Fruit fly (Drosophila melanogaster): ENCODE results near the gene stc.

DNA sequence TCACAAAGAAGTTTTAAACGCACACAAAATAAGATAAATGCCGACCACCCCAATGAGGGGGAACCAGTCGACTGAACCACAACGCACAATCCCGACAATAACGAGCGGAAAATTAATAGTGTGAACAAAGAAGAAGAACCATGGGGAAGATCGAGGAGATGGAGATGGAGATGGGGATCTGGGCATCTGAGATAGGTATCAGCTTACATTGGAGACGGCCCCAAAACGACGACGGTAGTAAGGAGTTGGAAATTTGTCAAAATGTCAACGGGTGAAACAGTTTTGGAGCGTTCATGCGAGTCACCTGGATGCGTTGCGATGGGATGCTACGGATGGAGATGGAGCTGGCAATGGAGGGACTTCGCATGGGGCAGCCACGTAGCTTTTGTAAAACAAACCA, 6.0 kb upstream of the stc start:
- TF ChIP-seq CTCF (optimal IDR thresholded peaks at IDR 0.05) (no peak), CG8478 (optimal IDR thresholded peaks at IDR 0.05) (no peak)
